Fruit fly (Drosophila melanogaster) S2 (cell line): ENCODE data around the gene CG42633.

ENCODE experiments used
- CG8478 ChIP-seq: fragments of >200 bp; optimal IDR thresholded peaks from 2 replicates; lab custom pipeline; 2018
- CTCF ChIP-seq, 2 experiments: fragments of >200 bp; optimal IDR thresholded peaks; 2 replicates each; lab custom pipeline; 2018

DNA sequence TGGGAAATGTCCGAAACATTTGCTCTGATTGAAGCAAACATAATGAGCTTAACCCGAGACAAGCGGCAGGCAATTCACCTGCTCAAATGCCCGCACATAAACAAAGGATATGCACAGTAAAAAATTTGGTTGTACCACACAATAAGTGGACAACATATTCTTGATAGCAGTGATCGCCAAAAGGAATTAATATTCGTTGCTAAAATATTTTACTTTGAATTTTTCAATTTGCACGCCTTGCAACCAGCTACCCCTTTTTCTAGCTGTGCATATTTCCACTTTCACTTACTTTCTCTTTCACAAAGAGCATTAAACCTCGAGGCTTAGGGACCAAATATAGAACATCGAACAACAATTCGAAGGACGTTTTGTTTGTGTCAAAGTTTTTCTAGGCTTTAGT, 34.4 kb downstream of the CG42633 start:
- no peak for TF ChIP-seq CG8478 (lab: Kevin White, UChicago)
- no peak for TF ChIP-seq CTCF (optimal IDR thresholded peaks at IDR 0.05; lab: Kevin White, UChicago)
